Fruit fly (Drosophila melanogaster) whole organism, embryonic: ENCODE results near the gene drpr.

Experiments used
- Atf3 ChIP-seq: fragments of 200-800 bp; sonication (Bioruptor generic); optimal IDR thresholded peaks from 3 replicates; lab custom pipeline; 2016; ENCODE audit warnings: missing biosample characterization, missing genetic modification characterization
- Atf6 ChIP-seq: fragments of 200-800 bp; sonication (Bioruptor generic); IDR thresholded peaks from 2 replicates; pipeline ENCODE4 v1.3.6; 2022; ENCODE audit warnings: missing biosample characterization, missing genetic modification characterization
- B-H1 ChIP-seq: fragments of 200-800 bp; sonication (Bioruptor generic); IDR thresholded peaks from 3 replicates; pipeline ENCODE4 v1.3.6; 2022; ENCODE audit warnings: missing biosample characterization, missing genetic modification characterization
- CG10147 ChIP-seq: fragments of 200-800 bp; sonication (Bioruptor generic); optimal IDR thresholded peaks from 2 replicates; lab custom pipeline; 2019; ENCODE audit warnings: missing biosample characterization, mild to moderate bottlenecking, missing genetic modification characterization, moderate library complexity
- CG12299 ChIP-seq: fragments of 200-800 bp; sonication (Bioruptor generic); optimal IDR thresholded peaks from 2 replicates; lab custom pipeline; 2018; ENCODE audit warnings: missing biosample characterization, mild to moderate bottlenecking, missing genetic modification characterization
- CG12659 ChIP-seq: fragments of 200-800 bp; sonication (Bioruptor generic); optimal IDR thresholded peaks from 3 replicates; lab custom pipeline; 2017; ENCODE audit warnings: mild to moderate bottlenecking, missing biosample characterization, missing genetic modification reagents, missing genetic modification characterization
- CG14860 ChIP-seq: fragments of 200-800 bp; sonication (Bioruptor generic); IDR thresholded peaks from 3 replicates; pipeline ENCODE4 v1.3.6; 2022; ENCODE audit warnings: missing biosample characterization, missing genetic modification characterization; ENCODE audit not compliant: partially characterized antibody
- CG16779 ChIP-seq: fragments of 200-800 bp; sonication (Bioruptor generic); IDR thresholded peaks from 2 replicates; pipeline ENCODE4 v1.3.6; 2022; ENCODE audit warnings: missing biosample characterization, missing genetic modification characterization
- CG16863 ChIP-seq: fragments of 200-800 bp; sonication (Bioruptor generic); optimal IDR thresholded peaks from 3 replicates; lab custom pipeline; 2016; ENCODE audit warnings: missing biosample characterization, missing genetic modification characterization
- CG2199 ChIP-seq: fragments of 200-800 bp; sonication (Bioruptor generic); IDR thresholded peaks from 3 replicates; pipeline ENCODE4 v1.3.6; 2022; ENCODE audit warnings: missing biosample characterization, missing genetic modification characterization
- CG31388 ChIP-seq: fragments of 200-800 bp; sonication (Bioruptor generic); optimal IDR thresholded peaks from 2 replicates; lab custom pipeline; 2016; ENCODE audit warnings: missing biosample characterization, missing genetic modification characterization
- CG32532 ChIP-seq: fragments of 200-800 bp; sonication (Bioruptor generic); IDR thresholded peaks from 2 replicates; pipeline ENCODE4 v1.3.6; 2022; ENCODE audit warnings: missing biosample characterization, missing genetic modification characterization
- CG32767 ChIP-seq: fragments of 200-800 bp; sonication (Bioruptor generic); IDR thresholded peaks from 2 replicates; pipeline ENCODE4 v1.3.6; 2022; ENCODE audit warnings: missing biosample characterization, missing genetic modification characterization
- CG34376 ChIP-seq: fragments of 200-800 bp; sonication (Bioruptor generic); optimal IDR thresholded peaks from 2 replicates; lab custom pipeline; 2018; ENCODE audit warnings: missing biosample characterization, mild to moderate bottlenecking, missing genetic modification characterization
- CG34422 ChIP-seq: fragments of 200-800 bp; sonication (Bioruptor generic); IDR thresholded peaks from 3 replicates; pipeline ENCODE4 v1.3.6; 2022; ENCODE audit warnings: missing biosample characterization, missing genetic modification characterization
- CG4282 ChIP-seq: fragments of 200-800 bp; sonication (Bioruptor generic); optimal IDR thresholded peaks from 2 replicates; lab custom pipeline; 2016; ENCODE audit warnings: missing biosample characterization, missing genetic modification characterization
- CG4707 ChIP-seq: fragments of 200-800 bp; sonication (Bioruptor generic); optimal IDR thresholded peaks from 2 replicates; lab custom pipeline; 2018; ENCODE audit warnings: missing biosample characterization, mild to moderate bottlenecking, missing genetic modification characterization, moderate library complexity
- CkIIα-i1 ChIP-seq: fragments of 200-800 bp; sonication (Bioruptor generic); IDR thresholded peaks from 2 replicates; pipeline ENCODE4 v1.3.6; 2022; ENCODE audit warnings: missing biosample characterization, missing genetic modification characterization
- Dip2 ChIP-seq: fragments of 200-800 bp; sonication (Bioruptor generic); IDR thresholded peaks from 2 replicates; pipeline ENCODE4 v1.3.6; 2022; ENCODE audit warnings: missing biosample characterization, missing genetic modification characterization
- Hey ChIP-seq: fragments of 200-800 bp; sonication (Bioruptor generic); optimal IDR thresholded peaks from 3 replicates; lab custom pipeline; 2018; ENCODE audit warnings: missing biosample characterization, mild to moderate bottlenecking, missing genetic modification characterization
- Hr51 ChIP-seq, 2 experiments: fragments of 200-800 bp; sonication (Bioruptor generic); optimal IDR thresholded peaks; 2 replicates in 1 of 2; 3 replicates in 1 of 2; lab custom pipeline; 2016 to 2018; ENCODE audit warnings: missing biosample characterization in 2 of 2, missing genetic modification characterization in 2 of 2, mild to moderate bottlenecking in 1 of 2, moderate library complexity in 1 of 2
- Lim3 ChIP-seq: fragments of 200-800 bp; sonication (Bioruptor generic); IDR thresholded peaks from 2 replicates; pipeline ENCODE4 v1.3.6; 2022; ENCODE audit warnings: missing biosample characterization, missing genetic modification characterization
- Med ChIP-seq: fragments of 200-800 bp; sonication (Bioruptor generic); peaks from one replicate; lab custom pipeline; 2016; ENCODE audit warnings: missing biosample characterization, missing genetic modification characterization, mild to moderate bottlenecking, inconsistent platforms, moderate library complexity
- Meics ChIP-seq: fragments of 200-800 bp; sonication (Bioruptor generic); optimal IDR thresholded peaks from 2 replicates; lab custom pipeline; 2017; ENCODE audit warnings: missing biosample characterization, mild to moderate bottlenecking, missing genetic modification characterization
- Mes4 ChIP-seq: fragments of 200-800 bp; sonication (Bioruptor generic); optimal IDR thresholded peaks from 2 replicates; lab custom pipeline; 2016; ENCODE audit warnings: missing biosample characterization, missing genetic modification characterization
- Myb ChIP-seq: fragments of 200-800 bp; sonication (Bioruptor generic); optimal IDR thresholded peaks from 2 replicates; lab custom pipeline; 2016; ENCODE audit warnings: missing biosample characterization, missing genetic modification characterization
- Opbp ChIP-seq: fragments of 200-800 bp; sonication (Bioruptor generic); IDR thresholded peaks from 3 replicates; pipeline ENCODE4 v1.3.6; 2022; ENCODE audit warnings: missing biosample characterization, missing genetic modification characterization; ENCODE audit not compliant: partially characterized antibody
- Ptx1 ChIP-seq: fragments of 200-800 bp; sonication (Bioruptor generic); IDR thresholded peaks from 2 replicates; pipeline ENCODE4 v1.3.6; 2022; ENCODE audit warnings: missing biosample characterization, missing genetic modification characterization
- Sox100B ChIP-seq: fragments of 200-800 bp; sonication (Bioruptor generic); optimal IDR thresholded peaks from 3 replicates; lab custom pipeline; 2018; ENCODE audit warnings: missing biosample characterization, mild to moderate bottlenecking, missing genetic modification characterization
- Spps ChIP-seq: fragments of 200-800 bp; sonication (Bioruptor generic); optimal IDR thresholded peaks from 2 replicates; lab custom pipeline; 2018; ENCODE audit warnings: missing biosample characterization, mild to moderate bottlenecking, missing genetic modification characterization
- abd-A ChIP-seq: fragments of 200-800 bp; sonication (Bioruptor generic); optimal IDR thresholded peaks from 3 replicates; lab custom pipeline; 2019; ENCODE audit warnings: missing biosample characterization, mild to moderate bottlenecking, missing genetic modification characterization, moderate library complexity
- ato ChIP-seq: fragments of 200-800 bp; sonication (Bioruptor generic); IDR thresholded peaks from 2 replicates; pipeline ENCODE4 v1.3.6; 2022; ENCODE audit warnings: missing biosample characterization, missing genetic modification characterization; ENCODE audit not compliant: partially characterized antibody
- br ChIP-seq: fragments of >200 bp; optimal IDR thresholded peaks from 2 replicates; lab custom pipeline; 2017
- caup ChIP-seq: fragments of 200-800 bp; sonication (Bioruptor generic); optimal IDR thresholded peaks from 3 replicates; lab custom pipeline; 2017; ENCODE audit warnings: missing biosample characterization, mild to moderate bottlenecking, missing genetic modification characterization, moderate library complexity; ENCODE audit not compliant: severe bottlenecking
- cwo ChIP-seq: fragments of 200-800 bp; sonication (Bioruptor generic); optimal IDR thresholded peaks from 3 replicates; lab custom pipeline; 2017; ENCODE audit warnings: missing biosample characterization, missing genetic modification characterization, mild to moderate bottlenecking, moderate library complexity, missing genetic modification reagents
- dati ChIP-seq: fragments of 200-800 bp; sonication (Bioruptor generic); IDR thresholded peaks from 2 replicates; pipeline ENCODE4 v1.3.6; 2022; ENCODE audit warnings: missing biosample characterization, missing genetic modification characterization
- dimm ChIP-seq: fragments of 200-800 bp; sonication (Bioruptor generic); IDR thresholded peaks from 2 replicates; pipeline ENCODE4 v1.3.6; 2022; ENCODE audit warnings: missing biosample characterization, missing genetic modification characterization
- dmrt11E ChIP-seq: fragments of 200-800 bp; sonication (Bioruptor generic); optimal IDR thresholded peaks from 3 replicates; lab custom pipeline; 2018; ENCODE audit warnings: missing biosample characterization, mild to moderate bottlenecking, missing genetic modification characterization, moderate library complexity
- dmrt99B ChIP-seq: fragments of 200-800 bp; sonication (Bioruptor generic); optimal IDR thresholded peaks from 2 replicates; lab custom pipeline; 2018; ENCODE audit warnings: missing biosample characterization, mild to moderate bottlenecking, missing genetic modification characterization, moderate library complexity
- gcm2 ChIP-seq: fragments of 200-800 bp; sonication (Bioruptor generic); optimal IDR thresholded peaks from 2 replicates; lab custom pipeline; 2016; ENCODE audit warnings: missing biosample characterization, missing genetic modification characterization
- gfzf ChIP-seq: fragments of 200-800 bp; sonication (Bioruptor generic); optimal IDR thresholded peaks from 2 replicates; lab custom pipeline; 2016; ENCODE audit warnings: missing biosample characterization, mild to moderate bottlenecking, missing genetic modification characterization, moderate library complexity
- jing ChIP-seq: fragments of 200-800 bp; sonication (Bioruptor generic); optimal IDR thresholded peaks from 2 replicates; lab custom pipeline; 2018; ENCODE audit warnings: missing biosample characterization, mild to moderate bottlenecking, missing genetic modification characterization
- luna ChIP-seq: fragments of 200-800 bp; sonication (Bioruptor generic); optimal IDR thresholded peaks from 2 replicates; lab custom pipeline; 2016; ENCODE audit warnings: missing biosample characterization, missing genetic modification characterization
- mirr ChIP-seq: fragments of 200-800 bp; sonication (Bioruptor generic); optimal IDR thresholded peaks from 3 replicates; lab custom pipeline; 2018; ENCODE audit warnings: missing biosample characterization, mild to moderate bottlenecking, missing genetic modification characterization
- otp ChIP-seq: fragments of 200-800 bp; sonication (Bioruptor generic); IDR thresholded peaks from 3 replicates; pipeline ENCODE4, ENCODE4 v1.3.6; 2022; ENCODE audit warnings: missing biosample characterization, missing genetic modification characterization
- pho ChIP-seq: fragments of 200-800 bp; sonication (Bioruptor generic); optimal IDR thresholded peaks from 2 replicates; lab custom pipeline; 2016; ENCODE audit warnings: missing biosample characterization, missing genetic modification characterization
- pnt ChIP-seq: fragments of 200-800 bp; sonication (Bioruptor generic); optimal IDR thresholded peaks from 3 replicates; lab custom pipeline; 2016; ENCODE audit warnings: missing biosample characterization, missing genetic modification characterization
- row ChIP-seq: fragments of 200-800 bp; sonication (Bioruptor generic); IDR thresholded peaks from 3 replicates; pipeline ENCODE4 v1.3.6; 2022; ENCODE audit warnings: missing biosample characterization, missing genetic modification characterization
- sens ChIP-seq: fragments of 200-800 bp; sonication (Bioruptor generic); peaks from one replicate; lab custom pipeline; 2016; ENCODE audit warnings: missing biosample characterization, missing genetic modification characterization
- slou ChIP-seq: fragments of 200-800 bp; sonication (Bioruptor generic); optimal IDR thresholded peaks from 3 replicates; lab custom pipeline; 2016; ENCODE audit warnings: missing biosample characterization, missing genetic modification characterization
- sr ChIP-seq: fragments of 200-800 bp; sonication (Bioruptor generic); IDR thresholded peaks from 3 replicates; pipeline ENCODE4 v1.3.6; 2022; ENCODE audit warnings: missing biosample characterization, missing genetic modification characterization
- usp ChIP-seq: fragments of >200 bp; optimal IDR thresholded peaks from 2 replicates; lab custom pipeline; 2017; ENCODE audit warnings: missing biosample characterization, missing genetic modification characterization

Gene drpr

dm6 chr3L:1730873-1731272 is at the start of gene drpr (continued):
- TF ChIP-seq CG4282 (GFP tag; lab: Kevin White, UChicago) (no peak), slou (GFP tag; lab: Kevin White, UChicago) (no peak), CG34376 (GFP tag; lab: Kevin White, UChicago) (peak; percentile 13), CG16863 (no peak), dati (GFP tag; lab: Robert Waterston, UW) (no peak), Sox100B (GFP tag; lab: Kevin White, UChicago) (peak; percentile 24), dimm (no peak), jing (GFP tag; lab: Kevin White, UChicago) (no peak), Myb (GFP tag; lab: Kevin White, UChicago) (peak; percentile 72), CG4707 (peak; percentile 54), CG12299 (tag; lab: Kevin White, UChicago) (peak; percentile 81), Spps (no peak), ato (GFP tag; lab: Robert Waterston, UW) (no peak; the same call in 1 of the 2 replicates), Lim3 (GFP tag; lab: Robert Waterston, UW) (no peak), otp (GFP tag; lab: Robert Waterston, UW) (no peak), Hey (no peak), abd-A (tag; lab: Kevin White, UChicago) (peak; percentile 42), br (no peak), row (GFP tag; lab: Robert Waterston, UW) (peak; percentile 79), CkIIα-i1 (GFP tag; lab: Robert Waterston, UW) (no peak), CG31388 (GFP tag; lab: Kevin White, UChicago) (no peak), B-H1 (GFP tag; lab: Robert Waterston, UW) (no peak), caup (GFP tag; lab: Kevin White, UChicago) (peak; percentile 21), Hr51 (GFP tag; optimal IDR thresholded peaks at IDR 0.05; lab: Kevin White, UChicago) (no peak), CG32532 (GFP tag; lab: Robert Waterston, UW) (no peak), CG16779 (GFP tag; lab: Robert Waterston, UW) (no peak), Dip2 (GFP tag; lab: Robert Waterston, UW) (no peak), CG2199 (0 out of 3 replicates have a peak, but pooled peaks have one; percentile 24), Med (GFP tag; lab: Kevin White, UChicago) (peak; percentile 90), Opbp (no peak), CG34422 (GFP tag; lab: Robert Waterston, UW) (peak; percentile 71), cwo (GFP tag; lab: Kevin White, UChicago) (no peak), sens (GFP tag; lab: Kevin White, UChicago) (peak; percentile 84), Ptx1 (GFP tag; lab: Robert Waterston, UW) (no peak), gcm2 (GFP tag; lab: Kevin White, UChicago) (no peak), CG12659 (GFP tag; lab: Kevin White, UChicago) (peak; percentile 78), pho (no peak), CG32767 (no peak), Meics (GFP tag; lab: Kevin White, UChicago) (no peak), CG14860 (GFP tag; lab: Robert Waterston, UW) (no peak), Atf3 (GFP tag; lab: Kevin White, UChicago) (no peak), Mes4 (peak; percentile 19), mirr (GFP tag; lab: Kevin White, UChicago) (peak; percentile 7), usp (no peak), dmrt11E (tag; lab: Kevin White, UChicago) (no peak), luna (GFP tag; lab: Kevin White, UChicago) (no peak), gfzf (GFP tag; lab: Kevin White, UChicago) (peak; percentile 94), Atf6 (no peak), sr (GFP tag; lab: Robert Waterston, UW) (no peak), CG10147 (GFP tag; lab: Kevin White, UChicago) (no peak), pnt (GFP tag; lab: Kevin White, UChicago) (no peak), dmrt99B (tag; lab: Kevin White, UChicago) (no peak)
